Worm (Caenorhabditis elegans): ENCODE measurements around the gene K01D12.20.

The K01D12.20 gene

ce11 chrV:12411909-12412308 is 11.3 kb upstream of the K01D12.20 start, which contains the start of gene cdr-7:
Gene cdr-7 (minus strand): TSS chrV:12412113.
- TF ChIP-seq ztf-16 (tag; optimal IDR thresholded peaks at IDR 0.05) (no peak), ceh-6 (GFP tag; optimal IDR thresholded peaks at IDR 0.05) (no peak), nhr-11 (tag; optimal IDR thresholded peaks at IDR 0.05) (no peak), tbx-2 (tag; optimal IDR thresholded peaks at IDR 0.05) (no peak), sox-2 (GFP tag; IDR thresholded peaks at IDR 0.05) (no peak), hlh-6 (tag; optimal IDR thresholded peaks at IDR 0.05) (no peak), unc-42 (tag; optimal IDR thresholded peaks at IDR 0.05) (no peak), fax-1 (tag; optimal IDR thresholded peaks at IDR 0.05) (no peak), ahr-1 (tag; optimal IDR thresholded peaks at IDR 0.05) (no peak), ama-1 (optimal IDR thresholded peaks at IDR 0.05) (no peak), che-1 (tag; optimal IDR thresholded peaks at IDR 0.05) (no peak), pqm-1 (tag; optimal IDR thresholded peaks at IDR 0.05) (no peak), fkh-10 (GFP tag; optimal IDR thresholded peaks at IDR 0.05) (no peak), tbx-7 (tag; optimal IDR thresholded peaks at IDR 0.05) (no peak), pros-1 (tag; optimal IDR thresholded peaks at IDR 0.05) (no peak)

ce11 chrV:12410416-12411001 is 9.9 kb upstream of the K01D12.20 start, which contains the start of gene hrg-2:
Gene hrg-2 (minus strand): TSS chrV:12410513.
- no peak for TF ChIP-seq ceh-18 (tag; optimal IDR thresholded peaks at IDR 0.05)
- TF ChIP-seq unc-42 (tag; optimal IDR thresholded peaks at IDR 0.05), result no peak
- TF ChIP-seq nhr-11 (tag; optimal IDR thresholded peaks at IDR 0.05), result no peak
- TF ChIP-seq dmd-4 (tag; optimal IDR thresholded peaks at IDR 0.05; ENCODE audit: borderline replicate concordance), result no peak
- TF ChIP-seq rnt-1 (tag; optimal IDR thresholded peaks at IDR 0.05), result no peak
- no peak for TF ChIP-seq sox-2 (GFP tag; IDR thresholded peaks at IDR 0.05)
- no peak for TF ChIP-seq F13H6.1 (tag; optimal IDR thresholded peaks at IDR 0.05)
- TF ChIP-seq ets-4 (tag; optimal IDR thresholded peaks at IDR 0.05), result no peak
- TF ChIP-seq elt-4 (tag; optimal IDR thresholded peaks at IDR 0.05), result no peak
- no peak for TF ChIP-seq hlh-30 (tag; optimal IDR thresholded peaks at IDR 0.05; ENCODE audit: insufficient read depth)
- TF ChIP-seq pag-3 (tag; optimal IDR thresholded peaks at IDR 0.05; ENCODE audit: borderline replicate concordance), result no peak
- TF ChIP-seq ceh-19 (GFP tag; optimal IDR thresholded peaks at IDR 0.05), result no peak
- no peak for TF ChIP-seq dve-1 (tag; optimal IDR thresholded peaks at IDR 0.05)
- no peak for TF ChIP-seq madf-2 (tag; optimal IDR thresholded peaks at IDR 0.05)
- no peak for TF ChIP-seq hlh-13 (GFP tag; optimal IDR thresholded peaks at IDR 0.05)
- no peak for TF ChIP-seq eyg-1 (tag; optimal IDR thresholded peaks at IDR 0.05)
- no peak for TF ChIP-seq hlh-8 (tag; optimal IDR thresholded peaks at IDR 0.05)
- TF ChIP-seq pat-9 (tag; optimal IDR thresholded peaks at IDR 0.05), result no peak
- no peak for TF ChIP-seq nhr-232 (tag; optimal IDR thresholded peaks at IDR 0.05)

ce11 chrV:12408996-12409395 is 8.4 kb upstream of the K01D12.20 start:
- TF ChIP-seq fkh-10 (GFP tag; optimal IDR thresholded peaks at IDR 0.05) (no peak), zip-5 (tag; optimal IDR thresholded peaks at IDR 0.05) (no peak), unc-42 (tag; optimal IDR thresholded peaks at IDR 0.05) (no peak), npax-4 (tag; optimal IDR thresholded peaks at IDR 0.05) (no peak), pag-3 (tag; optimal IDR thresholded peaks at IDR 0.05; ENCODE audit: borderline replicate concordance) (no peak), che-1 (tag; optimal IDR thresholded peaks at IDR 0.05) (no peak), elt-2 (tag; optimal IDR thresholded peaks at IDR 0.05) (no peak), sox-4 (tag; optimal IDR thresholded peaks at IDR 0.05) (no peak), T23F11.4 (GFP tag; optimal IDR thresholded peaks at IDR 0.05) (no peak), C08G9.2 (tag; optimal IDR thresholded peaks at IDR 0.05) (no peak), ceh-31 (tag; optimal IDR thresholded peaks at IDR 0.05) (no peak)

ce11 chrV:12408525-12408924 is 7.9 kb upstream of the K01D12.20 start, which contains the start of gene cdr-4:
Gene cdr-4 (minus strand): TSS chrV:12408625.
- no peak for TF ChIP-seq fkh-10 (GFP tag; optimal IDR thresholded peaks at IDR 0.05)
- no peak for TF ChIP-seq tbx-2 (tag; optimal IDR thresholded peaks at IDR 0.05)
- no peak for TF ChIP-seq hlh-15 (tag; optimal IDR thresholded peaks at IDR 0.05)
